Worm (Caenorhabditis elegans) whole organism, L1 larva: ENCODE results near the gene pst-2.
A peak's percentile ranks its signal among the peaks of the same experiment; 100 is the strongest.

ENCODE experiments used
- C04F5.9 ChIP-seq: sonication (generic microtip); optimal IDR thresholded peaks from 2 replicates; lab custom pipeline; 2016; ENCODE audit warnings: missing genetic modification characterization, missing compliant biosample characterization
- C16A3.4 ChIP-seq: fragments of 150-350 bp; optimal IDR thresholded peaks from 2 replicates; lab custom pipeline; 2014; ENCODE audit warnings: missing biosample characterization, missing genetic modification characterization
- F16B12.6 ChIP-seq: fragments of 150-350 bp; optimal IDR thresholded peaks from 2 replicates; lab custom pipeline; 2014; ENCODE audit warnings: missing biosample characterization, missing genetic modification characterization
- aha-1 ChIP-seq: fragments of 150-350 bp; optimal IDR thresholded peaks from 2 replicates; lab custom pipeline; 2014; ENCODE audit warnings: missing biosample characterization, missing genetic modification characterization
- alr-1 ChIP-seq: fragments of 200-800 bp; sonication (Bioruptor generic); optimal IDR thresholded peaks from 2 replicates; lab custom pipeline; 2018; ENCODE audit warnings: borderline replicate concordance, mild to moderate bottlenecking, missing genetic modification characterization, missing compliant biosample characterization
- aly-2 ChIP-seq: fragments of 150-350 bp; optimal IDR thresholded peaks from 2 replicates; lab custom pipeline; 2014; ENCODE audit warnings: missing biosample characterization, missing genetic modification characterization
- blmp-1 ChIP-seq: fragments of 150-350 bp; optimal IDR thresholded peaks from 2 replicates; lab custom pipeline; 2014; ENCODE audit warnings: missing biosample characterization, missing genetic modification characterization
- ceh-8 ChIP-seq: fragments of 200-800 bp; sonication (Bioruptor generic); optimal IDR thresholded peaks from 2 replicates; lab custom pipeline; 2018; ENCODE audit warnings: mild to moderate bottlenecking, missing genetic modification characterization, moderate library complexity, missing compliant biosample characterization
- ceh-82 ChIP-seq, 3 experiments: fragments of 150-350 bp in 1 of 3; sonication (generic microtip) in 2 of 3; optimal IDR thresholded peaks; 2 replicates each; lab custom pipeline; 2014 to 2017; ENCODE audit warnings: missing biosample characterization in 3 of 3, missing genetic modification characterization in 3 of 3
- ceh-88 ChIP-seq: fragments of 200-800 bp; sonication (Bioruptor generic); IDR thresholded peaks from 2 replicates; pipeline ENCODE4 v1.3.6; 2022; ENCODE audit warnings: missing genetic modification characterization, missing compliant biosample characterization
- dsc-1 ChIP-seq: sonication (generic microtip); optimal IDR thresholded peaks from 2 replicates; lab custom pipeline; 2016; ENCODE audit warnings: mild to moderate bottlenecking, missing genetic modification characterization, missing compliant biosample characterization
- efl-1 ChIP-seq, 4 experiments: fragments of 150-350 bp; optimal IDR thresholded peaks in 3 of 4; peaks in 1 of 4; 1 replicate in 1 of 4; 2 replicates in 3 of 4; lab custom pipeline; 2014; ENCODE audit warnings: missing biosample characterization in 2 of 4, missing genetic modification characterization in 2 of 4, missing genetic modification reagents in 2 of 4
- efl-3 ChIP-seq: fragments of 200-800 bp; sonication (Bioruptor generic); optimal IDR thresholded peaks from 2 replicates; lab custom pipeline; 2018; ENCODE audit warnings: mild to moderate bottlenecking, missing genetic modification characterization, missing compliant biosample characterization
- elt-2 ChIP-seq: sonication (generic microtip); optimal IDR thresholded peaks from 2 replicates; lab custom pipeline; 2016; ENCODE audit warnings: missing genetic modification characterization, mild to moderate bottlenecking, inconsistent platforms, missing compliant biosample characterization, missing genetic modification reagents
- elt-3 ChIP-seq, 6 experiments: fragments of 150-350 bp in 1 of 6; sonication (generic microtip); optimal IDR thresholded peaks; 2 replicates each; lab custom pipeline; 2017 to 2018; ENCODE audit warnings: missing biosample characterization in 6 of 6, missing genetic modification characterization in 6 of 6, inconsistent platforms in 1 of 6
- ets-5 ChIP-seq: fragments of 200-800 bp; sonication (Bioruptor generic); IDR thresholded peaks from 2 replicates; pipeline ENCODE4 v1.3.6; 2022; ENCODE audit warnings: missing genetic modification characterization, missing compliant biosample characterization
- fkh-10 ChIP-seq: sonication (generic microtip); optimal IDR thresholded peaks from 2 replicates; lab custom pipeline; 2017; ENCODE audit warnings: missing biosample characterization, missing genetic modification reagents, missing genetic modification characterization
- fkh-4 ChIP-seq: sonication (generic microtip); optimal IDR thresholded peaks from 2 replicates; lab custom pipeline; 2016; ENCODE audit warnings: missing compliant biosample characterization, missing genetic modification characterization, borderline replicate concordance
- fkh-8 ChIP-seq: sonication (generic microtip); optimal IDR thresholded peaks from 2 replicates; lab custom pipeline; 2016; ENCODE audit warnings: mild to moderate bottlenecking, missing genetic modification characterization, missing compliant biosample characterization
- hlh-4 ChIP-seq: sonication (generic microtip); optimal IDR thresholded peaks from 2 replicates; lab custom pipeline; 2016; ENCODE audit warnings: mild to moderate bottlenecking, missing genetic modification characterization, missing compliant biosample characterization
- hpl-2 ChIP-seq: fragments of 150-350 bp; optimal IDR thresholded peaks from 2 replicates; lab custom pipeline; 2014; ENCODE audit warnings: missing biosample characterization, missing genetic modification reagents, missing genetic modification characterization
- irx-1 ChIP-seq: sonication (generic microtip); optimal IDR thresholded peaks from 2 replicates; lab custom pipeline; 2016; ENCODE audit warnings: missing genetic modification characterization, missing compliant biosample characterization
- isw-1 ChIP-seq: fragments of 200-800 bp; sonication (Bioruptor generic); IDR thresholded peaks from 2 replicates; pipeline ENCODE4 v1.3.6; 2022; ENCODE audit warnings: missing genetic modification characterization, missing compliant biosample characterization
- jun-1 ChIP-seq: fragments of 150-350 bp; optimal IDR thresholded peaks from 2 replicates; lab custom pipeline; 2014; ENCODE audit warnings: missing biosample characterization, missing genetic modification reagents, missing genetic modification characterization
- lin-13 ChIP-seq: fragments of 150-350 bp; optimal IDR thresholded peaks from 2 replicates; lab custom pipeline; 2014; ENCODE audit warnings: missing biosample characterization, missing genetic modification reagents, missing genetic modification characterization
- lin-14 ChIP-seq: fragments of 200-800 bp; sonication (Bioruptor generic); optimal IDR thresholded peaks from 2 replicates; lab custom pipeline; 2018; ENCODE audit warnings: mild to moderate bottlenecking, missing genetic modification characterization, moderate library complexity, missing compliant biosample characterization
- mab-9 ChIP-seq: fragments of 200-800 bp; sonication (Bioruptor generic); IDR thresholded peaks from 2 replicates; pipeline ENCODE4 v1.3.6; 2022; ENCODE audit warnings: missing genetic modification reagents, missing genetic modification characterization, missing compliant biosample characterization
- mdl-1 ChIP-seq, 2 experiments: fragments of 150-350 bp; optimal IDR thresholded peaks; 2 replicates each; lab custom pipeline; 2014 to 2017; ENCODE audit warnings: missing biosample characterization in 2 of 2, missing genetic modification characterization in 2 of 2, inconsistent platforms in 1 of 2
- mep-1 ChIP-seq: fragments of 150-350 bp; optimal IDR thresholded peaks from 2 replicates; lab custom pipeline; 2014; ENCODE audit warnings: missing biosample characterization, missing genetic modification characterization
- nhr-12 ChIP-seq: sonication (generic microtip); optimal IDR thresholded peaks from 2 replicates; lab custom pipeline; 2017; ENCODE audit warnings: missing biosample characterization, missing genetic modification characterization
- nhr-19 ChIP-seq: fragments of 200-800 bp; sonication (Bioruptor generic); conservative IDR thresholded peaks from 2 replicates; pipeline ENCODE4 v1.3.6; 2022; ENCODE audit warnings: missing genetic modification characterization, missing compliant biosample characterization
- nhr-20 ChIP-seq: sonication (generic microtip); optimal IDR thresholded peaks from 2 replicates; lab custom pipeline; 2016; ENCODE audit warnings: mild to moderate bottlenecking, missing genetic modification characterization, missing compliant biosample characterization
- nhr-47 ChIP-seq: sonication (generic microtip); optimal IDR thresholded peaks from 2 replicates; lab custom pipeline; 2016; ENCODE audit warnings: mild to moderate bottlenecking, missing genetic modification characterization, moderate library complexity, missing compliant biosample characterization
- nhr-71 ChIP-seq: sonication (generic microtip); optimal IDR thresholded peaks from 2 replicates; lab custom pipeline; 2016; ENCODE audit warnings: mild to moderate bottlenecking, missing genetic modification characterization, moderate library complexity, missing compliant biosample characterization
- nhr-84 ChIP-seq: sonication (generic microtip); optimal IDR thresholded peaks from 2 replicates; lab custom pipeline; 2017; ENCODE audit warnings: missing biosample characterization, missing genetic modification characterization
- nhr-85 ChIP-seq: sonication (generic microtip); peaks from one replicate; lab custom pipeline; 2016; ENCODE audit warnings: missing genetic modification characterization, inconsistent platforms, missing compliant biosample characterization
- nhr-90 ChIP-seq: sonication (generic microtip); optimal IDR thresholded peaks from 2 replicates; lab custom pipeline; 2016; ENCODE audit warnings: mild to moderate bottlenecking, missing genetic modification characterization, missing compliant biosample characterization; ENCODE audit not compliant: poor library complexity
- pag-3 ChIP-seq: sonication (generic microtip); optimal IDR thresholded peaks from 2 replicates; lab custom pipeline; 2017; ENCODE audit warnings: missing genetic modification characterization, mild to moderate bottlenecking, missing compliant biosample characterization, antibody characterized with exemption, borderline replicate concordance; ENCODE audit not compliant: insufficient read depth
- skn-1 ChIP-seq: fragments of 150-350 bp; optimal IDR thresholded peaks from 2 replicates; lab custom pipeline; 2014; ENCODE audit warnings: missing biosample characterization, missing genetic modification characterization
- snpc-4 ChIP-seq: fragments of 150-350 bp; optimal IDR thresholded peaks from 2 replicates; lab custom pipeline; 2014; ENCODE audit warnings: missing biosample characterization, missing genetic modification characterization
- sptf-1 ChIP-seq: fragments of 150-350 bp; optimal IDR thresholded peaks from 2 replicates; lab custom pipeline; 2014; ENCODE audit warnings: missing biosample characterization, missing genetic modification characterization
- sup-37 ChIP-seq: fragments of 200-800 bp; sonication (Bioruptor generic); optimal IDR thresholded peaks from 2 replicates; lab custom pipeline; 2018; ENCODE audit warnings: mild to moderate bottlenecking, missing genetic modification characterization, missing compliant biosample characterization
- swsn-7 ChIP-seq: sonication (generic microtip); optimal IDR thresholded peaks from 2 replicates; lab custom pipeline; 2016; ENCODE audit warnings: missing genetic modification characterization, missing compliant biosample characterization
- tlp-1 ChIP-seq: fragments of 150-350 bp; optimal IDR thresholded peaks from 2 replicates; lab custom pipeline; 2014; ENCODE audit warnings: missing biosample characterization, missing genetic modification characterization
- unc-130 ChIP-seq: fragments of 150-350 bp; optimal IDR thresholded peaks from 2 replicates; lab custom pipeline; 2017; ENCODE audit warnings: missing biosample characterization, missing genetic modification characterization, inconsistent platforms
- zag-1 ChIP-seq: fragments of 150-350 bp; optimal IDR thresholded peaks from 2 replicates; lab custom pipeline; 2014; ENCODE audit warnings: missing biosample characterization, missing genetic modification characterization
- zip-4 ChIP-seq: fragments of 200-800 bp; sonication (Bioruptor generic); optimal IDR thresholded peaks from 2 replicates; lab custom pipeline; 2018; ENCODE audit warnings: mild to moderate bottlenecking, missing genetic modification characterization, moderate library complexity, missing compliant biosample characterization
- ztf-11 ChIP-seq, 2 experiments: sonication (generic microtip); optimal IDR thresholded peaks; 2 replicates each; lab custom pipeline; 2016 to 2017; ENCODE audit warnings: missing genetic modification characterization in 2 of 2, missing biosample characterization in 1 of 2, missing compliant biosample characterization in 1 of 2
- ztf-4 ChIP-seq: fragments of 150-350 bp; optimal IDR thresholded peaks from 2 replicates; lab custom pipeline; 2014; ENCODE audit warnings: missing biosample characterization, missing genetic modification characterization

pst-2 gene

ce11 chrIII:5721888-5722287 is 41.7 kb downstream of the pst-2 start (continued):
- peak; percentile 69 for TF ChIP-seq pag-3 (tag; lab: Kevin White, UChicago)
- peak; percentile 51 for TF ChIP-seq zip-4
- TF ChIP-seq mdl-1 (tag; optimal IDR thresholded peaks at IDR 0.05; lab: Kevin White, UChicago), result peak in 1 of 2 experiments; percentile 21
- TF ChIP-seq fkh-4 (tag; lab: Kevin White, UChicago), result peak; percentile 93
- TF ChIP-seq sptf-1, result no peak
- peak; percentile 79 for TF ChIP-seq C04F5.9 (tag; lab: Kevin White, UChicago)
- peak; percentile 52 for TF ChIP-seq sup-37 (GFP tag; lab: Kevin White, UChicago)
- TF ChIP-seq nhr-71 (tag; lab: Kevin White, UChicago), result peak; percentile 91
- peak; percentile 77 for TF ChIP-seq lin-14
- no peak for TF ChIP-seq F16B12.6
- no peak for TF ChIP-seq zag-1 (tag; lab: Kevin White, UChicago)
- peak; percentile 13 for TF ChIP-seq hlh-4 (tag; lab: Kevin White, UChicago)
- peak; percentile 78 for TF ChIP-seq swsn-7 (tag; lab: Kevin White, UChicago)
- TF ChIP-seq mep-1 (tag; lab: Kevin White, UChicago), result no peak
- TF ChIP-seq hpl-2 (GFP tag; lab: Kevin White, UChicago), result no peak
- TF ChIP-seq irx-1 (tag; lab: Kevin White, UChicago), result peak; percentile 92
- TF ChIP-seq nhr-84 (tag; lab: Kevin White, UChicago), result no peak
- TF ChIP-seq mab-9 (GFP tag; lab: Robert Waterston, UW), result peak; percentile 60
- peak; percentile 88 for TF ChIP-seq nhr-47
- TF ChIP-seq ztf-4 (tag; lab: Kevin White, UChicago), result peak; percentile 69
- peak; percentile 45 for TF ChIP-seq C16A3.4
- TF ChIP-seq aly-2 (tag; lab: Kevin White, UChicago), result no peak
- TF ChIP-seq nhr-19 (GFP tag; lab: Robert Waterston, UW), result peak; percentile 85
- no peak for TF ChIP-seq ets-5 (GFP tag; lab: Robert Waterston, UW)
- TF ChIP-seq unc-130, result peak; percentile 71
- TF ChIP-seq fkh-8 (tag; lab: Kevin White, UChicago), result peak; percentile 55
- no peak for TF ChIP-seq snpc-4 (tag; lab: Kevin White, UChicago)
- peak; percentile 37 for TF ChIP-seq efl-3 (GFP tag; lab: Kevin White, UChicago)
- TF ChIP-seq efl-1 (optimal IDR thresholded peaks at IDR 0.05; lab: Kevin White, UChicago), result peak; percentile 91 to 93
- TF ChIP-seq efl-1 (GFP tag; optimal IDR thresholded peaks at IDR 0.05 in 1 of 2; lab: Kevin White, UChicago), result peak; percentile 90 to 99
- peak; percentile 45 to 66 (median 60) for TF ChIP-seq ceh-82 (tag; optimal IDR thresholded peaks at IDR 0.05; lab: Kevin White, UChicago)
- no peak for TF ChIP-seq alr-1
- TF ChIP-seq ceh-8 (GFP tag; lab: Kevin White, UChicago), result peak; percentile 13
- peak; percentile 89 for TF ChIP-seq nhr-85 (tag; lab: Kevin White, UChicago)
- no peak for TF ChIP-seq ceh-88 (GFP tag; lab: Robert Waterston, UW)
- TF ChIP-seq elt-3 (tag; optimal IDR thresholded peaks at IDR 0.05; lab: Kevin White, UChicago), result peak in 3 of 6 experiments; percentile 5 to 68 (median 33)
- TF ChIP-seq elt-2 (tag; lab: Kevin White, UChicago), result peak; percentile 96
- TF ChIP-seq jun-1, result peak; percentile 61

- no peak for TF ChIP-seq skn-1 (tag; lab: Kevin White, UChicago)
- no peak for TF ChIP-seq fkh-10 (GFP tag; lab: Kevin White, UChicago)
- no peak for TF ChIP-seq blmp-1 (tag; lab: Kevin White, UChicago)
- TF ChIP-seq nhr-20 (tag; lab: Kevin White, UChicago), result no peak
- no peak for TF ChIP-seq ztf-11 (tag; optimal IDR thresholded peaks at IDR 0.05; lab: Kevin White, UChicago)
- TF ChIP-seq isw-1, result no peak
- TF ChIP-seq F16B12.6, result no peak
- TF ChIP-seq nhr-12 (tag; lab: Kevin White, UChicago), result no peak
- no peak for TF ChIP-seq mdl-1 (tag; optimal IDR thresholded peaks at IDR 0.05; lab: Kevin White, UChicago)
- no peak for TF ChIP-seq aha-1 (tag; lab: Kevin White, UChicago)
- TF ChIP-seq zag-1 (tag; lab: Kevin White, UChicago), result no peak
- TF ChIP-seq lin-13, result no peak
- no peak for TF ChIP-seq nhr-90 (tag; lab: Kevin White, UChicago)
- no peak for TF ChIP-seq tlp-1
- no peak for TF ChIP-seq irx-1 (tag; lab: Kevin White, UChicago)
- no peak for TF ChIP-seq ceh-82 (tag; optimal IDR thresholded peaks at IDR 0.05; lab: Kevin White, UChicago)
- TF ChIP-seq dsc-1 (tag; lab: Kevin White, UChicago), result no peak
These were observed 42.3 kb downstream of the pst-2 start, which contains the start of gene wrm-1 for ce11 chrIII:5722550-5722949. Gene wrm-1 (plus strand): TSS chrIII:5722850.
